Fruit fly (Drosophila melanogaster) whole organism, embryonic: ENCODE measurements around the gene CG12990.

Experiments used
- BtbVII ChIP-seq: fragments of 200-800 bp; sonication (Bioruptor generic); optimal IDR thresholded peaks from 3 replicates; lab custom pipeline; 2017; ENCODE audit warnings: missing biosample characterization, mild to moderate bottlenecking, missing genetic modification characterization
- Bteb2 ChIP-seq: fragments of 200-800 bp; sonication (Bioruptor generic); optimal IDR thresholded peaks from 2 replicates; lab custom pipeline; 2016; ENCODE audit warnings: missing biosample characterization, missing genetic modification characterization
- CG10267 ChIP-seq: fragments of 200-800 bp; sonication (Bioruptor generic); optimal IDR thresholded peaks from 2 replicates; lab custom pipeline; 2018; ENCODE audit warnings: missing biosample characterization, mild to moderate bottlenecking, missing genetic modification characterization, moderate library complexity
- CG10959 ChIP-seq: fragments of 200-800 bp; sonication (Bioruptor generic); IDR thresholded peaks from 2 replicates; pipeline ENCODE4 v1.3.6; 2022; ENCODE audit warnings: missing biosample characterization, missing genetic modification characterization
- CG11695 ChIP-seq: fragments of 200-800 bp; sonication (Bioruptor generic); IDR thresholded peaks from 3 replicates; pipeline ENCODE4 v1.3.6; 2022; ENCODE audit warnings: missing biosample characterization, missing genetic modification characterization
- CG11723 ChIP-seq: fragments of 200-800 bp; sonication (Bioruptor generic); optimal IDR thresholded peaks from 2 replicates; lab custom pipeline; 2017; ENCODE audit warnings: missing biosample characterization, mild to moderate bottlenecking, missing genetic modification characterization
- CG12769 ChIP-seq: fragments of 200-800 bp; sonication (Bioruptor generic); optimal IDR thresholded peaks from 2 replicates; lab custom pipeline; 2019; ENCODE audit warnings: missing biosample characterization, mild to moderate bottlenecking, missing genetic modification characterization, moderate library complexity
- CG13287 ChIP-seq: fragments of 200-800 bp; sonication (Bioruptor generic); IDR thresholded peaks from 2 replicates; pipeline ENCODE4 v1.3.6; 2022; ENCODE audit warnings: missing biosample characterization, missing genetic modification characterization; ENCODE audit not compliant: partially characterized antibody
- CG13624 ChIP-seq: fragments of 200-800 bp; sonication (Bioruptor generic); optimal IDR thresholded peaks from 2 replicates; lab custom pipeline; 2016; ENCODE audit warnings: missing biosample characterization, missing genetic modification characterization
- CG14860 ChIP-seq: fragments of 200-800 bp; sonication (Bioruptor generic); IDR thresholded peaks from 3 replicates; pipeline ENCODE4 v1.3.6; 2022; ENCODE audit warnings: missing biosample characterization, missing genetic modification characterization; ENCODE audit not compliant: partially characterized antibody
- CG17385 ChIP-seq: fragments of 200-800 bp; sonication (Bioruptor generic); optimal IDR thresholded peaks from 3 replicates; lab custom pipeline; 2018; ENCODE audit warnings: missing biosample characterization, mild to moderate bottlenecking, missing genetic modification characterization
- CG32767 ChIP-seq: fragments of 200-800 bp; sonication (Bioruptor generic); IDR thresholded peaks from 2 replicates; pipeline ENCODE4 v1.3.6; 2022; ENCODE audit warnings: missing biosample characterization, missing genetic modification characterization
- CG33213 ChIP-seq: fragments of 200-800 bp; sonication (Bioruptor generic); optimal IDR thresholded peaks from 3 replicates; lab custom pipeline; 2016; ENCODE audit warnings: missing biosample characterization, missing genetic modification characterization
- CG5953 ChIP-seq: fragments of 200-800 bp; sonication (Bioruptor generic); IDR thresholded peaks from 2 replicates; pipeline ENCODE4 v1.3.6; 2022; ENCODE audit warnings: missing biosample characterization, missing genetic modification characterization
- CG6254 ChIP-seq: fragments of 200-800 bp; sonication (Bioruptor generic); optimal IDR thresholded peaks from 3 replicates; lab custom pipeline; 2017; ENCODE audit warnings: mild to moderate bottlenecking, missing biosample characterization, missing genetic modification reagents, missing genetic modification characterization
- CG8281 ChIP-seq: fragments of 200-800 bp; sonication (Bioruptor generic); optimal IDR thresholded peaks from 2 replicates; lab custom pipeline; 2018; ENCODE audit warnings: missing biosample characterization, mild to moderate bottlenecking, missing genetic modification characterization, moderate library complexity
- CG9932 ChIP-seq: fragments of 200-800 bp; sonication (Bioruptor generic); IDR thresholded peaks from 2 replicates; pipeline ENCODE4 v1.3.6; 2022; ENCODE audit warnings: missing biosample characterization, missing genetic modification characterization
- Chrac-16 ChIP-seq: fragments of 200-800 bp; sonication (Bioruptor generic); optimal IDR thresholded peaks from 3 replicates; lab custom pipeline; 2016; ENCODE audit warnings: missing biosample characterization, missing genetic modification characterization
- Dad ChIP-seq: fragments of 200-800 bp; sonication (Bioruptor generic); optimal IDR thresholded peaks from 3 replicates; lab custom pipeline; 2016; ENCODE audit warnings: missing biosample characterization, missing genetic modification characterization
- Dek ChIP-seq: fragments of 200-800 bp; sonication (Bioruptor generic); optimal IDR thresholded peaks from 3 replicates; lab custom pipeline; 2019; ENCODE audit warnings: missing biosample characterization, mild to moderate bottlenecking, missing genetic modification characterization, moderate library complexity
- Dip2 ChIP-seq: fragments of 200-800 bp; sonication (Bioruptor generic); IDR thresholded peaks from 2 replicates; pipeline ENCODE4 v1.3.6; 2022; ENCODE audit warnings: missing biosample characterization, missing genetic modification characterization
- Doc2 ChIP-seq: fragments of 200-800 bp; sonication (Bioruptor generic); IDR thresholded peaks from 2 replicates; pipeline ENCODE4 v1.3.6; 2022; ENCODE audit warnings: missing biosample characterization, missing genetic modification characterization
- Dp ChIP-seq: fragments of 200-800 bp; sonication (Bioruptor generic); optimal IDR thresholded peaks from 2 replicates; lab custom pipeline; 2018; ENCODE audit warnings: missing biosample characterization, mild to moderate bottlenecking, missing genetic modification characterization, moderate library complexity
- HLH3B ChIP-seq: fragments of 200-800 bp; sonication (Bioruptor generic); IDR thresholded peaks from 2 replicates; pipeline ENCODE4 v1.3.6; 2022; ENCODE audit warnings: missing biosample characterization, missing genetic modification characterization
- Oaz ChIP-seq: fragments of 200-800 bp; sonication (Bioruptor generic); IDR thresholded peaks from 2 replicates; pipeline ENCODE4 v1.3.6; 2022; ENCODE audit warnings: missing biosample characterization, missing genetic modification characterization
- Sox100B ChIP-seq: fragments of 200-800 bp; sonication (Bioruptor generic); optimal IDR thresholded peaks from 3 replicates; lab custom pipeline; 2018; ENCODE audit warnings: missing biosample characterization, mild to moderate bottlenecking, missing genetic modification characterization
- Stat92E ChIP-seq, 3 experiments: fragments of >200 bp in 2 of 3; fragments of 200-800 bp in 1 of 3; sonication (Bioruptor generic) in 1 of 3; optimal IDR thresholded peaks; 2 replicates each; lab custom pipeline; 2017 to 2019; ENCODE audit warnings: missing biosample characterization in 3 of 3, missing genetic modification characterization in 3 of 3, mild to moderate bottlenecking in 1 of 3, moderate library complexity in 1 of 3
- ab ChIP-seq: fragments of 200-800 bp; sonication (Bioruptor generic); optimal IDR thresholded peaks from 2 replicates; lab custom pipeline; 2016; ENCODE audit warnings: missing biosample characterization, missing genetic modification characterization
- cg ChIP-seq: fragments of 200-800 bp; sonication (Bioruptor generic); optimal IDR thresholded peaks from 3 replicates; lab custom pipeline; 2019; ENCODE audit warnings: missing biosample characterization, mild to moderate bottlenecking, missing genetic modification characterization, moderate library complexity
- chif ChIP-seq, 2 experiments: fragments of 200-800 bp; sonication (Bioruptor generic); optimal IDR thresholded peaks; 3 replicates each; lab custom pipeline; 2016; ENCODE audit warnings: missing biosample characterization in 2 of 2, missing genetic modification characterization in 2 of 2
- chm ChIP-seq: fragments of 200-800 bp; sonication (Bioruptor generic); IDR thresholded peaks from 2 replicates; pipeline ENCODE4 v1.3.6; 2022; ENCODE audit warnings: missing biosample characterization, missing genetic modification characterization
- croc ChIP-seq: fragments of 200-800 bp; sonication (Bioruptor generic); conservative IDR thresholded peaks from 3 replicates; pipeline ENCODE4 v1.3.6; 2022; ENCODE audit warnings: missing biosample characterization, missing genetic modification characterization
- dimm ChIP-seq: fragments of 200-800 bp; sonication (Bioruptor generic); IDR thresholded peaks from 2 replicates; pipeline ENCODE4 v1.3.6; 2022; ENCODE audit warnings: missing biosample characterization, missing genetic modification characterization
- fu2 ChIP-seq: fragments of 200-800 bp; sonication (Bioruptor generic); optimal IDR thresholded peaks from 2 replicates; lab custom pipeline; 2016; ENCODE audit warnings: missing biosample characterization, missing genetic modification characterization
- grn ChIP-seq: fragments of 200-800 bp; sonication (Bioruptor generic); optimal IDR thresholded peaks from 3 replicates; lab custom pipeline; 2017; ENCODE audit warnings: missing biosample characterization, missing genetic modification characterization
- lbe ChIP-seq: fragments of 200-800 bp; sonication (Bioruptor generic); optimal IDR thresholded peaks from 2 replicates; lab custom pipeline; 2016; ENCODE audit warnings: missing biosample characterization, mild to moderate bottlenecking, missing genetic modification characterization
- lola ChIP-seq, 3 experiments: fragments of >200 bp in 2 of 3; fragments of 200-800 bp in 1 of 3; sonication (Bioruptor generic) in 1 of 3; optimal IDR thresholded peaks; 2 replicates each; lab custom pipeline; 2017 to 2019; ENCODE audit warnings: missing biosample characterization in 3 of 3, missing genetic modification characterization in 3 of 3, mild to moderate bottlenecking in 1 of 3, moderate library complexity in 1 of 3
- nau ChIP-seq: fragments of 200-800 bp; sonication (Bioruptor generic); optimal IDR thresholded peaks from 3 replicates; lab custom pipeline; 2017; ENCODE audit warnings: missing biosample characterization, mild to moderate bottlenecking, missing genetic modification characterization, missing genetic modification reagents
- nom ChIP-seq: fragments of 200-800 bp; sonication (Bioruptor generic); optimal IDR thresholded peaks from 2 replicates; lab custom pipeline; 2017; ENCODE audit warnings: missing biosample characterization, missing genetic modification characterization, mild to moderate bottlenecking, moderate library complexity, missing genetic modification reagents
- onecut ChIP-seq: fragments of 200-800 bp; sonication (Bioruptor generic); IDR thresholded peaks from 2 replicates; pipeline ENCODE4 v1.3.6; 2022; ENCODE audit warnings: missing biosample characterization, missing genetic modification characterization
- pb ChIP-seq: fragments of 200-800 bp; sonication (Bioruptor generic); optimal IDR thresholded peaks from 3 replicates; lab custom pipeline; 2016; ENCODE audit warnings: missing biosample characterization, missing genetic modification characterization
- pum ChIP-seq: fragments of 200-800 bp; sonication (Bioruptor generic); optimal IDR thresholded peaks from 2 replicates; lab custom pipeline; 2016; ENCODE audit warnings: missing biosample characterization, missing genetic modification characterization
- slou ChIP-seq: fragments of 200-800 bp; sonication (Bioruptor generic); optimal IDR thresholded peaks from 3 replicates; lab custom pipeline; 2016; ENCODE audit warnings: missing biosample characterization, missing genetic modification characterization
- stwl ChIP-seq: fragments of 200-800 bp; sonication (Bioruptor generic); optimal IDR thresholded peaks from 3 replicates; lab custom pipeline; 2018; ENCODE audit warnings: missing biosample characterization, mild to moderate bottlenecking, missing genetic modification characterization, moderate library complexity
- unpg ChIP-seq: fragments of 200-800 bp; sonication (Bioruptor generic); optimal IDR thresholded peaks from 3 replicates; lab custom pipeline; 2018; ENCODE audit warnings: missing biosample characterization, mild to moderate bottlenecking, missing genetic modification characterization, moderate library complexity
- vfl ChIP-seq: fragments of 200-800 bp; sonication (Bioruptor generic); optimal IDR thresholded peaks from 2 replicates; lab custom pipeline; 2016; ENCODE audit warnings: missing biosample characterization, missing genetic modification characterization
- wek ChIP-seq: fragments of 200-800 bp; sonication (Bioruptor generic); optimal IDR thresholded peaks from 3 replicates; lab custom pipeline; 2018; ENCODE audit warnings: missing biosample characterization, mild to moderate bottlenecking, missing genetic modification characterization, moderate library complexity
- zfh2 ChIP-seq: fragments of 200-800 bp; sonication (Bioruptor generic); optimal IDR thresholded peaks from 2 replicates; lab custom pipeline; 2016; ENCODE audit warnings: missing biosample characterization, missing genetic modification characterization

The CG12990 gene

dm6 chrX:17702738-17703570, 31.3 kb upstream of the CG12990 start, which contains the start of the genes CG8188 and par-6 (continued):
- TF ChIP-seq CG11723 (GFP tag; lab: Kevin White, UChicago) (peak; percentile 63), lbe (peak; percentile 79), lola (GFP tag; optimal IDR thresholded peaks at IDR 0.05; lab: Kevin White, UChicago) (peak in 1 of 3 experiments; percentile 70), CG10267 (tag; lab: Kevin White, UChicago) (peak; percentile 75), CG33213 (GFP tag; lab: Kevin White, UChicago) (peak; percentile 86), CG8281 (tag; lab: Kevin White, UChicago) (peak; percentile 56), CG6254 (peak; percentile 45), fu2 (GFP tag; lab: Kevin White, UChicago) (peak; percentile 87), CG13287 (GFP tag; lab: Robert Waterston, UW) (peak; percentile 75), Doc2 (GFP tag; lab: Robert Waterston, UW) (no peak), CG10959 (GFP tag; lab: Robert Waterston, UW) (peak; percentile 75), CG14860 (GFP tag; lab: Robert Waterston, UW) (peak; percentile 60; the same call in 2 of the 3 replicates), Dad (GFP tag; lab: Kevin White, UChicago) (peak; percentile 88), pb (peak; percentile 79), CG32767 (GFP tag; lab: Robert Waterston, UW) (peak; percentile 95), ab (GFP tag; lab: Kevin White, UChicago) (peak; percentile 49), vfl (peak; percentile 79), dimm (peak; percentile 11; the same call in 1 of the 2 replicates), chm (GFP tag; lab: Robert Waterston, UW) (peak; percentile 74), HLH3B (GFP tag; lab: Robert Waterston, UW) (peak; percentile 86), stwl (tag; lab: Kevin White, UChicago) (peak; percentile 35), grn (GFP tag; lab: Kevin White, UChicago) (peak; percentile 43), Bteb2 (GFP tag; lab: Kevin White, UChicago) (peak; percentile 76), CG13624 (GFP tag; lab: Kevin White, UChicago) (peak; percentile 86), CG12769 (tag; lab: Kevin White, UChicago) (peak; percentile 78), Sox100B (GFP tag; lab: Kevin White, UChicago) (peak; percentile 69), nom (GFP tag; lab: Kevin White, UChicago) (peak; percentile 60), Stat92E (GFP tag; optimal IDR thresholded peaks at IDR 0.05; lab: Kevin White, UChicago) (peak in 1 of 3 experiments; percentile 18), onecut (GFP tag; lab: Robert Waterston, UW) (peak; percentile 50), Dp (GFP tag; lab: Kevin White, UChicago) (peak; percentile 26), chif (GFP tag; optimal IDR thresholded peaks at IDR 0.05; lab: Kevin White, UChicago) (peak; percentile 79 to 90), CG5953 (peak; percentile 58; the same call in 1 of the 2 replicates), Dip2 (GFP tag; lab: Robert Waterston, UW) (no peak), Chrac-16 (GFP tag; lab: Kevin White, UChicago) (peak; percentile 91), pum (GFP tag; lab: Kevin White, UChicago) (peak; percentile 90), zfh2 (peak; percentile 88), nau (peak; percentile 36), slou (GFP tag; lab: Kevin White, UChicago) (peak; percentile 63), BtbVII (GFP tag; lab: Kevin White, UChicago) (peak; percentile 76), unpg (GFP tag; lab: Kevin White, UChicago) (peak; percentile 90), CG11695 (GFP tag; lab: Robert Waterston, UW) (peak; percentile 86), cg (no peak), Dek (tag; lab: Kevin White, UChicago) (peak; percentile 79), CG17385 (GFP tag; lab: Kevin White, UChicago) (peak; percentile 83), wek (peak; percentile 67), Oaz (peak; percentile 66; the same call in 1 of the 2 replicates), CG9932 (GFP tag; lab: Robert Waterston, UW) (peak; percentile 92), croc (peak; percentile 78)
